Worm (Caenorhabditis elegans): ENCODE results near the gene C24A8.5.

Gene C24A8.5

ce11 chrX:4371413-4371812 is 42.7 kb upstream of the C24A8.5 start, which contains the start of gene R160.13:
R160.13 (minus strand) TSS chrX:4371513.
- TF ChIP-seq pbrm-1 (GFP tag; IDR thresholded peaks at IDR 0.05) (no peak), madf-10 (tag; optimal IDR thresholded peaks at IDR 0.05) (no peak), nhr-90 (tag; optimal IDR thresholded peaks at IDR 0.05) (no peak), K12H6.12 (tag; optimal IDR thresholded peaks at IDR 0.05) (no peak), lsy-27 (tag; optimal IDR thresholded peaks at IDR 0.05; ENCODE audit: borderline replicate concordance, insufficient read depth) (no peak), somi-1 (GFP tag; optimal IDR thresholded peaks at IDR 0.05) (no peak), ztf-22 (GFP tag; optimal IDR thresholded peaks at IDR 0.05) (no peak), hmg-20 (GFP tag; IDR thresholded peaks at IDR 0.05) (no peak), C06A6.2 (GFP tag; conservative IDR thresholded peaks at IDR 0.05) (no peak), ztf-26 (tag; optimal IDR thresholded peaks at IDR 0.05) (no peak), lin-54 (GFP tag; optimal IDR thresholded peaks at IDR 0.05) (no peak), die-1 (tag; optimal IDR thresholded peaks at IDR 0.05) (no peak), hrde-1 (tag; optimal IDR thresholded peaks at IDR 0.05; ENCODE audit: borderline replicate concordance) (no peak), Y67H2A.10 (GFP tag; conservative IDR thresholded peaks at IDR 0.05) (no peak), fkh-3 (tag; optimal IDR thresholded peaks at IDR 0.05) (no peak), hmg-1.2 (GFP tag; IDR thresholded peaks at IDR 0.05) (no peak), mes-4 (tag; optimal IDR thresholded peaks at IDR 0.05) (no peak), Y95B8A.8 (GFP tag; IDR thresholded peaks at IDR 0.05) (no peak)

ce11 chrX:4370756-4371155 is 42.0 kb upstream of the C24A8.5 start, which contains the start of gene R160.5:
R160.5 (minus strand) TSS chrX:4370856.
- TF ChIP-seq nfya-2 (GFP tag; IDR thresholded peaks at IDR 0.05) (no peak), lsl-1 (GFP tag; optimal IDR thresholded peaks at IDR 0.05) (no peak), sptf-2 (GFP tag; optimal IDR thresholded peaks at IDR 0.05) (no peak), cebp-1 (GFP tag; IDR thresholded peaks at IDR 0.05) (no peak), cebp-1 (tag; optimal IDR thresholded peaks at IDR 0.05) (no peak), nhr-120 (GFP tag; IDR thresholded peaks at IDR 0.05) (no peak), mes-4 (tag; optimal IDR thresholded peaks at IDR 0.05) (no peak), egl-44 (GFP tag; IDR thresholded peaks at IDR 0.05) (no peak), nhr-80 (tag; optimal IDR thresholded peaks at IDR 0.05) (no peak), B0336.3 (GFP tag; IDR thresholded peaks at IDR 0.05) (no peak)

DNA sequence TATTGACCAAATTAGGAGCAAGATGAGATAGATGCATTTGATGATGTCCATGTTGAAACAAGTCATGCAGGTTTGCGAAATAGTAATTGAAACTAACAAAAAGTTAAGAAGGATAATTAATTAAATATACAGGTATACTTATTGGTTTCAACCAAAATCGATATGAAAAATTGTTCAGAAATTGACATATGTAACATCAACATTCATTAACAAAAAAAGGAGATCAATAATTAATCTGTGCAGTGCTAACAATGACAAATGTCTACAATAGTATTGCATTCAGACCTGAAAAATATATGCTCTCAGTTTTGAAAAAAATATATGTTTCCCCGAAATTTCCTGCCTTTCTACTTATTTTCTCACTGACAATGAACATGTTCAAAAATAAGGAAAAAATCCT is 40.1 kb upstream of the C24A8.5 start, which contains the start of gene R160.4:
Gene R160.4, minus strand, starts transcription at position 101 of the 400 bp plus-strand sequence.
- TF ChIP-seq xnd-1 (tag; optimal IDR thresholded peaks at IDR 0.05) (no peak), efl-1 (GFP tag; optimal IDR thresholded peaks at IDR 0.05) (no peak), ceh-58 (GFP tag; IDR thresholded peaks at IDR 0.05) (no peak), madf-3 (GFP tag; IDR thresholded peaks at IDR 0.05) (no peak), ztf-18 (tag; optimal IDR thresholded peaks at IDR 0.05) (no peak), B0336.3 (GFP tag; IDR thresholded peaks at IDR 0.05) (no peak), dox-1 (GFP tag; IDR thresholded peaks at IDR 0.05) (no peak), rec-8 (tag; optimal IDR thresholded peaks at IDR 0.05) (no peak), egl-44 (GFP tag; IDR thresholded peaks at IDR 0.05) (no peak), Y95B8A.8 (GFP tag; IDR thresholded peaks at IDR 0.05) (no peak), aptf-2 (GFP tag; conservative IDR thresholded peaks at IDR 0.05) (no peak), ztf-6 (GFP tag; IDR thresholded peaks at IDR 0.05) (no peak)

DNA sequence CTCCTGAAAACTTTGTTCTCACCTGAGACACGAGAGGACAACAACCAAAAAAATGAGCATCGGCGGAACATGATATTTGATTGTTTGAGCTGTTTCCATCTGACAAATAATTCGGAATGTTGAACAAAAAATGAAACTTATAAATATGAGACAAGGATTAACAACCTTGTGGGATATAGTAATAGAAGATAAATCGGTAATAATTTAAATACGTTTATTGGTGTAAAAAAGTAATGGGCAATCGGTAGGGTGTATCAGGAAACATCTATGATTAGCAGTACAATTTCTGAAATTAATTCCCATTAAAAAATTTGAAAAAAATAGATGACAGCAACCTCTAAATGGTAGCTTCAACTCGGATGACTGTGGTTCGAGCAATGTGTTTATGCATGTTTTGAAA is 38.7 kb upstream of the C24A8.5 start, which contains the start of gene R160.10:
Gene R160.10, minus strand, starts transcription at position 101 of the 400 bp plus-strand sequence.
- TF ChIP-seq Y53F4B.3 (GFP tag; IDR thresholded peaks at IDR 0.05) (no peak), mes-4 (tag; optimal IDR thresholded peaks at IDR 0.05) (no peak), lsl-1 (GFP tag; optimal IDR thresholded peaks at IDR 0.05) (no peak), madf-3 (GFP tag; IDR thresholded peaks at IDR 0.05) (no peak), athp-1 (tag; optimal IDR thresholded peaks at IDR 0.05) (no peak), tbp1 (GFP tag; optimal IDR thresholded peaks at IDR 0.05) (no peak), hmg-1.2 (GFP tag; IDR thresholded peaks at IDR 0.05) (no peak), tbx-9 (tag; optimal IDR thresholded peaks at IDR 0.05; ENCODE audit: borderline replicate concordance) (no peak), lin-40 (tag; optimal IDR thresholded peaks at IDR 0.05) (no peak)

Measured in whole organism, young adult.